Fruit fly (Drosophila melanogaster) whole organism, pupa: ENCODE results near the gene CG31174.

ENCODE experiments used
- CG12605 ChIP-seq: fragments of 200-800 bp; sonication (Bioruptor generic); IDR thresholded peaks from 2 replicates; pipeline ENCODE4 v1.3.6; 2022; ENCODE audit warnings: missing biosample characterization, missing genetic modification characterization
- CG13204 ChIP-seq: fragments of 200-800 bp; sonication (Bioruptor generic); optimal IDR thresholded peaks from 2 replicates; lab custom pipeline; 2018; ENCODE audit warnings: missing biosample characterization, mild to moderate bottlenecking, missing genetic modification characterization, moderate library complexity
- CG17806 ChIP-seq: fragments of 200-800 bp; sonication (Bioruptor generic); optimal IDR thresholded peaks from 2 replicates; lab custom pipeline; 2018; ENCODE audit warnings: missing biosample characterization, mild to moderate bottlenecking, missing genetic modification characterization, moderate library complexity
- CG9948 ChIP-seq: fragments of 200-800 bp; sonication (Bioruptor generic); optimal IDR thresholded peaks from 2 replicates; lab custom pipeline; 2018; ENCODE audit warnings: missing biosample characterization, mild to moderate bottlenecking, missing genetic modification characterization, moderate library complexity
- Pif1B ChIP-seq: fragments of 200-800 bp; sonication (Bioruptor generic); optimal IDR thresholded peaks from 3 replicates; lab custom pipeline; 2016; ENCODE audit warnings: missing biosample characterization, missing genetic modification characterization
- Snoo ChIP-seq: fragments of 200-800 bp; sonication (Bioruptor generic); optimal IDR thresholded peaks from 3 replicates; lab custom pipeline; 2017; ENCODE audit warnings: missing biosample characterization, mild to moderate bottlenecking, missing genetic modification characterization, inconsistent platforms

dm6 chr3R:21832203-21832602 is 37.1 kb downstream of the CG31174 start, which contains the start of gene Gr93a:
- no peak for TF ChIP-seq CG12605 (GFP tag; lab: Robert Waterston, UW)
- TF ChIP-seq CG17806, result no peak
- TF ChIP-seq CG9948 (tag; lab: Kevin White, UChicago), result no peak
- TF ChIP-seq Snoo (tag; lab: Kevin White, UChicago), result no peak
- no peak for TF ChIP-seq Pif1B
- no peak for TF ChIP-seq CG13204 (GFP tag; lab: Kevin White, UChicago)
